Worm (Caenorhabditis elegans) whole organism, L4 larva: ENCODE data around the gene F12F6.7.
A peak's percentile ranks its signal among the peaks of the same experiment; 100 is the strongest.

Experiments used
- F26F4.8 ChIP-seq: fragments of 200-800 bp; sonication (Bioruptor generic); conservative IDR thresholded peaks from 2 replicates; pipeline ENCODE4 v1.3.6; 2022; ENCODE audit warnings: missing genetic modification characterization, missing compliant biosample characterization
- F37D6.2 ChIP-seq: sonication (generic microtip); optimal IDR thresholded peaks from 2 replicates; lab custom pipeline; 2016; ENCODE audit warnings: mild to moderate bottlenecking, missing genetic modification characterization, missing compliant biosample characterization
- F49E8.2 ChIP-seq: sonication (generic microtip); optimal IDR thresholded peaks from 2 replicates; lab custom pipeline; 2016; ENCODE audit warnings: missing compliant biosample characterization, mild to moderate bottlenecking, missing genetic modification characterization, borderline replicate concordance
- Y48G9A.11 ChIP-seq: fragments of 200-800 bp; sonication (Bioruptor generic); IDR thresholded peaks from 2 replicates; pipeline ENCODE4 v1.3.6; 2022; ENCODE audit warnings: missing genetic modification reagents, missing genetic modification characterization, missing compliant biosample characterization
- Y5F2A.4 ChIP-seq: fragments of 200-800 bp; sonication (Bioruptor generic); optimal IDR thresholded peaks from 2 replicates; lab custom pipeline; 2018; ENCODE audit warnings: mild to moderate bottlenecking, missing genetic modification characterization, missing compliant biosample characterization
- ZK546.5 ChIP-seq, 2 experiments: sonication (generic microtip); optimal IDR thresholded peaks; 2 replicates each; lab custom pipeline; 2017; ENCODE audit warnings: missing biosample characterization in 2 of 2, missing genetic modification characterization in 2 of 2
- aha-1 ChIP-seq: fragments of 150-350 bp; peaks from one replicate; lab custom pipeline; 2014; ENCODE audit warnings: missing biosample characterization, missing genetic modification characterization
- ceh-20 ChIP-seq: fragments of 200-800 bp; sonication (Bioruptor generic); IDR thresholded peaks from 2 replicates; pipeline ENCODE4 v1.3.6; 2022; ENCODE audit warnings: missing genetic modification reagents, missing genetic modification characterization, missing compliant biosample characterization
- ceh-28 ChIP-seq: fragments of 150-350 bp; optimal IDR thresholded peaks from 2 replicates; lab custom pipeline; 2014; ENCODE audit warnings: missing biosample characterization, missing genetic modification reagents, missing genetic modification characterization
- ceh-32 ChIP-seq: sonication (generic microtip); optimal IDR thresholded peaks from 2 replicates; lab custom pipeline; 2016; ENCODE audit warnings: mild to moderate bottlenecking, missing genetic modification characterization, missing compliant biosample characterization; ENCODE audit not compliant: poor library complexity
- ceh-44 ChIP-seq: fragments of 200-800 bp; sonication (Bioruptor generic); IDR thresholded peaks from 2 replicates; pipeline ENCODE4 v1.3.6; 2022; ENCODE audit warnings: missing genetic modification reagents, missing genetic modification characterization, missing compliant biosample characterization
- ceh-62 ChIP-seq: sonication (generic microtip); optimal IDR thresholded peaks from 2 replicates; lab custom pipeline; 2017; ENCODE audit warnings: missing biosample characterization, missing genetic modification characterization
- daf-12 ChIP-seq: fragments of 150-350 bp; optimal IDR thresholded peaks from 2 replicates; lab custom pipeline; 2014; ENCODE audit warnings: missing biosample characterization, missing genetic modification reagents, missing genetic modification characterization
- daf-16 ChIP-seq, 3 experiments: sonication (generic microtip); optimal IDR thresholded peaks; 2 replicates each; lab custom pipeline; 2016 to 2017; ENCODE audit warnings: missing genetic modification characterization in 3 of 3, missing genetic modification reagents in 3 of 3, mild to moderate bottlenecking in 2 of 3, missing compliant biosample characterization in 2 of 3, missing biosample characterization in 1 of 3, moderate library complexity in 1 of 3
- dmd-6 ChIP-seq: fragments of 200-800 bp; sonication (Bioruptor generic); IDR thresholded peaks from 2 replicates; pipeline ENCODE4 v1.3.6; 2022; ENCODE audit warnings: missing genetic modification reagents, missing genetic modification characterization, missing compliant biosample characterization
- dve-1 ChIP-seq: sonication (generic microtip); optimal IDR thresholded peaks from 2 replicates; lab custom pipeline; 2017; ENCODE audit warnings: antibody characterized with exemption, mild to moderate bottlenecking, missing genetic modification characterization, missing compliant biosample characterization; ENCODE audit not compliant: insufficient read depth
- egl-27 ChIP-seq: sonication (generic microtip); optimal IDR thresholded peaks from 3 replicates; lab custom pipeline; 2017; ENCODE audit warnings: missing biosample characterization, missing genetic modification reagents, missing genetic modification characterization
- egl-43 ChIP-seq: fragments of 200-800 bp; sonication (Bioruptor generic); IDR thresholded peaks from 2 replicates; pipeline ENCODE4 v1.3.6; 2022; ENCODE audit warnings: missing genetic modification reagents, missing genetic modification characterization, missing compliant biosample characterization
- fos-1 ChIP-seq: fragments of 150-350 bp; optimal IDR thresholded peaks from 2 replicates; lab custom pipeline; 2014; ENCODE audit warnings: missing biosample characterization, missing genetic modification characterization
- gei-8 ChIP-seq: fragments of 200-800 bp; sonication (Bioruptor generic); optimal IDR thresholded peaks from 2 replicates; lab custom pipeline; 2018; ENCODE audit warnings: mild to moderate bottlenecking, missing genetic modification characterization, missing compliant biosample characterization
- hif-1 ChIP-seq, 2 experiments: sonication (generic microtip); optimal IDR thresholded peaks; 2 replicates each; lab custom pipeline; 2016 to 2017; ENCODE audit warnings: missing compliant biosample characterization in 2 of 2, missing genetic modification characterization in 2 of 2, missing genetic modification reagents in 2 of 2, missing genotype in 2 of 2, mild to moderate bottlenecking in 1 of 2
- hlh-30 ChIP-seq: sonication (generic microtip); optimal IDR thresholded peaks from 2 replicates; lab custom pipeline; 2017; ENCODE audit warnings: antibody characterized with exemption, mild to moderate bottlenecking, missing genetic modification characterization, missing compliant biosample characterization; ENCODE audit not compliant: insufficient read depth
- lim-7 ChIP-seq: fragments of 200-800 bp; sonication (Bioruptor generic); IDR thresholded peaks from 2 replicates; pipeline ENCODE4 v1.3.6; 2022; ENCODE audit warnings: missing genetic modification characterization, missing compliant biosample characterization
- lin-13 ChIP-seq: fragments of 150-350 bp; optimal IDR thresholded peaks from 2 replicates; lab custom pipeline; 2014; ENCODE audit warnings: missing biosample characterization, missing genetic modification reagents, missing genetic modification characterization
- lin-15B ChIP-seq: fragments of 150-350 bp; sonication (generic microtip); optimal IDR thresholded peaks from 3 replicates; lab custom pipeline; 2014; ENCODE audit warnings: missing biosample characterization, missing genetic modification characterization
- lin-38 ChIP-seq: fragments of 200-800 bp; sonication (Bioruptor generic); IDR thresholded peaks from 2 replicates; pipeline ENCODE4 v1.3.6; 2022; ENCODE audit warnings: missing genetic modification reagents, missing genetic modification characterization, missing compliant biosample characterization
- lin-39 ChIP-seq: fragments of 150-350 bp; optimal IDR thresholded peaks from 2 replicates; lab custom pipeline; 2014; ENCODE audit warnings: missing biosample characterization, missing genetic modification reagents, missing genetic modification characterization
- lsy-2 ChIP-seq, 2 experiments: fragments of 150-350 bp in 1 of 2; sonication (generic microtip) in 1 of 2; optimal IDR thresholded peaks; 2 replicates each; lab custom pipeline; 2014 to 2017; ENCODE audit warnings: missing biosample characterization in 2 of 2, missing genetic modification characterization in 2 of 2
- mes-2 ChIP-seq: sonication (generic microtip); optimal IDR thresholded peaks from 2 replicates; lab custom pipeline; 2016; ENCODE audit warnings: missing genotype, mild to moderate bottlenecking, missing genetic modification characterization, missing compliant biosample characterization; ENCODE audit not compliant: poor library complexity, severe bottlenecking
- mxl-2 ChIP-seq: fragments of 200-800 bp; sonication (Bioruptor generic); conservative IDR thresholded peaks from 2 replicates; pipeline ENCODE4 v1.3.6; 2022; ENCODE audit warnings: missing genetic modification reagents, missing genetic modification characterization, missing compliant biosample characterization
- mxl-3 ChIP-seq: fragments of 200-800 bp; sonication (Bioruptor generic); optimal IDR thresholded peaks from 2 replicates; lab custom pipeline; 2018; ENCODE audit warnings: mild to moderate bottlenecking, missing genetic modification characterization, missing compliant biosample characterization
- nhr-11 ChIP-seq: fragments of 150-350 bp; optimal IDR thresholded peaks from 2 replicates; lab custom pipeline; 2014; ENCODE audit warnings: missing biosample characterization, missing genetic modification characterization
- nhr-25 ChIP-seq: sonication (generic microtip); optimal IDR thresholded peaks from 2 replicates; lab custom pipeline; 2017; ENCODE audit warnings: missing genetic modification characterization, mild to moderate bottlenecking, missing compliant biosample characterization, antibody characterized with exemption, moderate library complexity, borderline replicate concordance; ENCODE audit not compliant: insufficient read depth
- nhr-28 ChIP-seq: fragments of 150-350 bp; optimal IDR thresholded peaks from 2 replicates; lab custom pipeline; 2014; ENCODE audit warnings: missing biosample characterization, missing genetic modification characterization
- nhr-42 ChIP-seq: fragments of 200-800 bp; sonication (Bioruptor generic); IDR thresholded peaks from 2 replicates; pipeline ENCODE4 v1.3.6; 2022; ENCODE audit warnings: missing genetic modification characterization, missing compliant biosample characterization
- nhr-76 ChIP-seq: fragments of 150-350 bp; optimal IDR thresholded peaks from 2 replicates; lab custom pipeline; 2014; ENCODE audit warnings: missing biosample characterization, missing genetic modification characterization
- rbr-2 ChIP-seq: sonication (generic microtip); optimal IDR thresholded peaks from 2 replicates; lab custom pipeline; 2016; ENCODE audit warnings: missing genotype, missing genetic modification characterization, missing compliant biosample characterization
- snpc-4 ChIP-seq: fragments of 150-350 bp; optimal IDR thresholded peaks from 2 replicates; lab custom pipeline; 2014; ENCODE audit warnings: missing biosample characterization, missing genetic modification characterization
- unc-130 ChIP-seq: sonication (generic microtip); optimal IDR thresholded peaks from 2 replicates; lab custom pipeline; 2016; ENCODE audit warnings: missing genetic modification reagents, missing genetic modification characterization, missing compliant biosample characterization
- unc-62 ChIP-seq, 3 experiments: fragments of 150-350 bp in 1 of 3; sonication (generic microtip); optimal IDR thresholded peaks in 2 of 3; peaks in 1 of 3; 1 replicate in 1 of 3; 2 replicates in 2 of 3; lab custom pipeline; 2014 to 2017; ENCODE audit warnings: missing biosample characterization in 3 of 3, missing genetic modification characterization in 3 of 3, missing genetic modification reagents in 3 of 3, missing genotype in 1 of 3
- vab-7 ChIP-seq: fragments of 200-800 bp; sonication (Bioruptor generic); IDR thresholded peaks from 2 replicates; pipeline ENCODE4 v1.3.6; 2022; ENCODE audit warnings: missing genetic modification reagents, missing genetic modification characterization, missing compliant biosample characterization
- zfp-2 ChIP-seq: sonication (generic microtip); optimal IDR thresholded peaks from 2 replicates; lab custom pipeline; 2016; ENCODE audit warnings: mild to moderate bottlenecking, missing genetic modification characterization, missing compliant biosample characterization
- zfp-3 ChIP-seq: fragments of 200-800 bp; sonication (Bioruptor generic); conservative IDR thresholded peaks from 2 replicates; pipeline ENCODE4 v1.3.6; 2022; ENCODE audit warnings: missing genetic modification reagents, missing genetic modification characterization, missing compliant biosample characterization
- zip-11 ChIP-seq: fragments of 200-800 bp; sonication (Bioruptor generic); IDR thresholded peaks from 2 replicates; pipeline ENCODE4 v1.3.6; 2022; ENCODE audit warnings: missing genetic modification characterization, missing compliant biosample characterization
- ztf-7 ChIP-seq: fragments of 150-350 bp; optimal IDR thresholded peaks from 2 replicates; lab custom pipeline; 2014; ENCODE audit warnings: missing biosample characterization, missing genetic modification characterization

Gene F12F6.7

DNA sequence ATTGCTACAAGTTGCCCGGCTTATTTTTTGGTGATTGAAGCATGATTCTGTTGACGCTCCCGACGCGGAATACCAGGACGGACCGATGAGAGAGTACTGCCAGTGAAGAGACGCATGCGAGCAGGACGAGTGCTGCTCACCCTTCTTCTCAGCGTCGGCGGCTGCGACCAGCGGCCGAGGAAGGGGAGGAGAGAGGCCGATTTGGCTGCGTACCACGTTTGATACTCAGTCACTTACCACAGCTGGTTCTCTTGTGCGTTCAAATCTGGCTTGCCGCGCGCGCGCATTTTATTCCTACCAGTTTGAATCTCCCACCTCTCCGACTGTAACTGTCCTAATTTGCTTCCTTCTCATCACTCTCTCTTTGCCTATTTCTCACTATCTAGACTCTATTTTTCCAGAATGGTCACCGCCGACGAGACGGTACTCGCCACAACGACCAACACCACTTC, 37.4 kb downstream of the F12F6.7 start, which contains the start of gene mep-1 (continued):
- TF ChIP-seq nhr-76 (tag; lab: Kevin White, UChicago) (no peak), lin-15B (tag; lab: Kevin White, UChicago) (no peak), fos-1 (tag; lab: Kevin White, UChicago) (no peak), lin-38 (GFP tag; lab: Robert Waterston, UW) (peak; percentile 66), nhr-11 (tag; lab: Kevin White, UChicago) (peak; percentile 73), ztf-7 (tag; lab: Kevin White, UChicago) (no peak), daf-12 (tag; lab: Kevin White, UChicago) (no peak), zfp-2 (no peak), mxl-2 (GFP tag; lab: Robert Waterston, UW) (no peak), ceh-32 (tag; lab: Kevin White, UChicago) (no peak), vab-7 (GFP tag; lab: Robert Waterston, UW) (0 out of 2 replicates have a peak, but pooled peaks have one; percentile 55), ceh-62 (tag; lab: Kevin White, UChicago) (no peak), mes-2 (tag; lab: Kevin White, UChicago) (peak; percentile 66), unc-62 (GFP tag; optimal IDR thresholded peaks at IDR 0.05 in 1 of 2; lab: Kevin White, UChicago) (no peak), unc-62 (tag; optimal IDR thresholded peaks at IDR 0.05; lab: Kevin White, UChicago) (no peak), ceh-44 (GFP tag; lab: Robert Waterston, UW) (no peak), egl-27 (tag; lab: Kevin White, UChicago) (no peak), nhr-25 (tag; lab: Kevin White, UChicago) (peak; percentile 51)
- TF ChIP-seq, all 104 proteins: peak for 41

DNA sequence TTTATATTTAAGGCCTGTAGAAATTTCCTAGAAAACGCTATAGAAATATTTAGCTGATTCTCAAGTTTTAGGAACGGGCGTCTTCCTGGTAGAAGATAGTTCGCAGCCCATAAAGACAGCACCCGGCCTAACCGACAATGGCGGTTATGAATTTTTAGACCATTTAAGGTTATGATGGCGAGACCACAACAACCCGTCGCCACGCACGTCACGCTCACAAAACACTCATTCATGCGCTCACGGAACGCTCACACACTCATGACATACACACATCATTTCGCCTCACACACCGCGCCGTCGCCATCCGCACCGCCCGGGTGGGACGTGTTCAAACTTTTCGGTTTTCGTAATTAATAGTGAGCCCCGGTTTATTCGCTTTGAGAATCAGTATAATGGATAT, 37.9 kb downstream of the F12F6.7 start:
- no peak for TF ChIP-seq nhr-42 (GFP tag; lab: Robert Waterston, UW)
- TF ChIP-seq mes-2 (tag; lab: Kevin White, UChicago) = peak; percentile 43
- no peak for TF ChIP-seq Y5F2A.4 (GFP tag; lab: Kevin White, UChicago)
- no peak for TF ChIP-seq nhr-28 (tag; lab: Kevin White, UChicago)
- TF ChIP-seq gei-8 = peak; percentile 19
- TF ChIP-seq F26F4.8 (GFP tag; lab: Robert Waterston, UW) = no peak
- TF ChIP-seq mxl-3 (GFP tag; lab: Kevin White, UChicago) = no peak
- no peak for TF ChIP-seq lin-39 (tag; lab: Kevin White, UChicago)
- no peak; the same call in 1 of the 2 replicates for TF ChIP-seq dmd-6 (GFP tag; lab: Robert Waterston, UW)
- TF ChIP-seq Y48G9A.11 (GFP tag; lab: Robert Waterston, UW) = no peak
- no peak for TF ChIP-seq unc-130
- TF ChIP-seq egl-43 = 0 out of 2 replicates have a peak, but pooled peaks have one; percentile 11
- TF ChIP-seq dve-1 = peak; percentile 6
- peak; percentile 88 for TF ChIP-seq aha-1 (tag; lab: Kevin White, UChicago)
- 0 out of 2 replicates have a peak, but pooled peaks have one; percentile 9 for TF ChIP-seq lim-7 (GFP tag; lab: Robert Waterston, UW)
- TF ChIP-seq ceh-20 (GFP tag; lab: Robert Waterston, UW) = 0 out of 2 replicates have a peak, but pooled peaks have one; percentile 18
- no peak for TF ChIP-seq F49E8.2 (tag; lab: Kevin White, UChicago)
- TF ChIP-seq lsy-2 (tag; optimal IDR thresholded peaks at IDR 0.05; lab: Kevin White, UChicago) = no peak
- TF ChIP-seq hlh-30 = peak; percentile 83
- TF ChIP-seq ceh-62 (tag; lab: Kevin White, UChicago) = no peak
- TF ChIP-seq ceh-28 (tag; lab: Kevin White, UChicago) = no peak
- no peak for TF ChIP-seq mxl-2 (GFP tag; lab: Robert Waterston, UW)
- no peak for TF ChIP-seq snpc-4 (tag; lab: Kevin White, UChicago)
- no peak for TF ChIP-seq zip-11 (GFP tag; lab: Robert Waterston, UW)
- no peak for TF ChIP-seq zfp-3 (GFP tag; lab: Robert Waterston, UW)
- no peak for TF ChIP-seq rbr-2 (tag; lab: Kevin White, UChicago)
- TF ChIP-seq daf-16 (GFP tag; optimal IDR thresholded peaks at IDR 0.05; lab: Kevin White, UChicago) = no peak
- TF ChIP-seq daf-16 (tag; optimal IDR thresholded peaks at IDR 0.05; lab: Kevin White, UChicago) = peak; percentile 46
- TF ChIP-seq F37D6.2 (tag; lab: Kevin White, UChicago) = no peak
- no peak for TF ChIP-seq ZK546.5 (tag; optimal IDR thresholded peaks at IDR 0.05; lab: Kevin White, UChicago)
- TF ChIP-seq nhr-11 (tag; lab: Kevin White, UChicago) = no peak
- peak; percentile 6 for TF ChIP-seq lin-13 (GFP tag; lab: Kevin White, UChicago)
- no peak for TF ChIP-seq hif-1 (tag; optimal IDR thresholded peaks at IDR 0.05; lab: Kevin White, UChicago)
